Fruit fly (Drosophila melanogaster) whole organism, embryonic: ENCODE results near the gene CG15517.
A peak's percentile ranks its signal among the peaks of the same experiment; 100 is the strongest.

Experiments used
- CG2712 ChIP-seq: fragments of 200-800 bp; optimal IDR thresholded peaks from 3 replicates; lab custom pipeline; 2019; ENCODE audit warnings: missing biosample characterization, mild to moderate bottlenecking, missing genetic modification characterization, moderate library complexity
- CG43689 ChIP-seq: fragments of 200-800 bp; sonication (Bioruptor generic); IDR thresholded peaks from 2 replicates; pipeline ENCODE4 v1.3.6; 2022; ENCODE audit warnings: missing biosample characterization, missing genetic modification characterization
- CG4730 ChIP-seq: fragments of 200-800 bp; sonication (Bioruptor generic); IDR thresholded peaks from 2 replicates; pipeline ENCODE4 v1.3.6; 2022; ENCODE audit warnings: missing biosample characterization, missing genetic modification characterization
- CG6765 ChIP-seq: fragments of 200-800 bp; sonication (Bioruptor generic); optimal IDR thresholded peaks from 3 replicates; lab custom pipeline; 2017; ENCODE audit warnings: missing biosample characterization, mild to moderate bottlenecking, missing genetic modification characterization
- Kr ChIP-seq: fragments of 200-800 bp; sonication (Bioruptor generic); optimal IDR thresholded peaks from 2 replicates; lab custom pipeline; 2017; ENCODE audit warnings: missing biosample characterization, mild to moderate bottlenecking, missing genetic modification characterization
- Nf-YB ChIP-seq: fragments of 200-800 bp; sonication (Bioruptor generic); optimal IDR thresholded peaks from 3 replicates; lab custom pipeline; 2019; ENCODE audit warnings: missing biosample characterization, mild to moderate bottlenecking, missing genetic modification characterization, moderate library complexity
- pum ChIP-seq: fragments of 200-800 bp; sonication (Bioruptor generic); optimal IDR thresholded peaks from 2 replicates; lab custom pipeline; 2016; ENCODE audit warnings: missing biosample characterization, missing genetic modification characterization

DNA sequence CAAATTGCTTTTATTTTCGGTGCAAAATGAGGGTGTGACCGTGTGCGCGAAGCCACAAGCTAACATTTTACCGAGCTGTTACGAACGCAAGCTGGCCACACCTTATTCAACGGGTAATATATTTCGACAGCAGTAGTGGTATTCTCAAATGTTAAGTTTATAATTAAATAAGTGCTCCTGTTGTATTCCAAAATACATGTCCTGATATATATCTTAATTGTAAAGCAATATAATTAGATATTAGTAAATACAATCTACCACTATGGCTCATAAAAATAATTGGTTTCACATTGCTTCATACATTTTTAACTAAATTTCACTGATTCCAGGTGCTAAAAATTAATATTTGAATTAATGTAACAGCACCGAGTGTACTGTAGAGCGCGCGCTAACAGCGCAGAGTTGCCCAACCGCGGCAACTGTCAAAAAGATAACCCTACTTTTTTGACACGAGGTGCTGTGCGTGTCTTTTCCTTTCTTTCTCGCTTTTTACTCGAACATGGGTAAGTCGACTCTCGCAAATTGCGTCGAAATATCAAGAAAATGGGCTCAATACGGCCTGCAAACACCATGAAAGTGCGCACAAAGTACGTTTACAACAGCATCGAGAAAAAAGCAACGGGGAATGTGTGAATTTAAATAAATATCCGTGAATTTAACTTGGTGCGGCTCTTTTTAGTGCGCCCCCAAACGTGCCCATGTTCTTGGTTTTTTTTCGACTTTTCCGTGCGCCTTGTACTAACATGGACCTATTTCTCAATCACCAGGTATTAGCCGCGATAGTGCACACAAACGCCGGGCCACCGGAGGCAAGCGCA lies 42.0 kb downstream of the CG15517 start, which contains the start of the genes CG15514 and RpS8:
- TF ChIP-seq Kr: peak; percentile 61
- TF ChIP-seq CG43689: no peak
- peak; percentile 23 for TF ChIP-seq pum
- peak; percentile 30 for TF ChIP-seq Nf-YB
- TF ChIP-seq CG4730 (GFP tag; lab: Robert Waterston, UW): no peak
- peak; percentile 69 for TF ChIP-seq CG6765 (GFP tag; lab: Kevin White, UChicago)
- peak; percentile 44 for TF ChIP-seq CG2712 (tag; lab: Kevin White, UChicago)
